Worm (Caenorhabditis elegans): Measurements from ENCODE around the gene atz-1.

Gene atz-1

ce11 chrIV:12376021-12376420 is at the start of gene atz-1:
atz-1 (minus strand) TSS chrIV:12376121.
- no peak for TF ChIP-seq hmg-11 (tag; optimal IDR thresholded peaks at IDR 0.05)
- no peak for TF ChIP-seq mdl-1 (tag; optimal IDR thresholded peaks at IDR 0.05)
- no peak for TF ChIP-seq eor-1 (tag; optimal IDR thresholded peaks at IDR 0.05)
- no peak for TF ChIP-seq unc-62 (GFP tag; optimal IDR thresholded peaks at IDR 0.05)
- TF ChIP-seq elt-2 (tag; optimal IDR thresholded peaks at IDR 0.05): no peak
- no peak for TF ChIP-seq ZK546.5 (tag; optimal IDR thresholded peaks at IDR 0.05)
- TF ChIP-seq daf-12 (tag; optimal IDR thresholded peaks at IDR 0.05): no peak
- no peak for TF ChIP-seq nhr-67 (tag; optimal IDR thresholded peaks at IDR 0.05)

DNA sequence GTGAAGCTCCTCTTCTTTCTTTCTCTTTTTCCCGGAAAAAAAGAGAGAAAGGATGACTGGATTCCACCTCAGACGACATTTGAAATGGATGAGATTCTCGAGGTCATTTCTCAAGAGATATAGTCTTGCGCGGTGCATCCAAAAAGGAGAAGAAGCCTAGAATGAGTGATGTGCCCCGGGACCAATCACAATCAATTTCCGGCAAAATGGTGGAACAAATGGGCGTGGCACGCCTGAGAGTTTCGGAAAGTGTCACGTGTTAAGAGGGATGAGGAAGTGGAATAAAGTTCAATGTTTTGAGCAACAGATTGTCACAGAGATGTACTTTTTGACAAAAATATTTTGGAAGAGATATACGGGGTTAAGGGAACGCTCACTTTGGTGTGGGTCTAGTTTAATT is 49.7 kb upstream of the atz-1 start:
- TF ChIP-seq unc-62 (GFP tag; optimal IDR thresholded peaks at IDR 0.05) (peak; percentile 67), ceh-16 (tag; optimal IDR thresholded peaks at IDR 0.05) (no peak), lin-39 (tag; optimal IDR thresholded peaks at IDR 0.05) (peak; percentile 87), nfya-1 (tag; optimal IDR thresholded peaks at IDR 0.05; ENCODE audit: insufficient read depth) (peak; percentile 55)

DNA sequence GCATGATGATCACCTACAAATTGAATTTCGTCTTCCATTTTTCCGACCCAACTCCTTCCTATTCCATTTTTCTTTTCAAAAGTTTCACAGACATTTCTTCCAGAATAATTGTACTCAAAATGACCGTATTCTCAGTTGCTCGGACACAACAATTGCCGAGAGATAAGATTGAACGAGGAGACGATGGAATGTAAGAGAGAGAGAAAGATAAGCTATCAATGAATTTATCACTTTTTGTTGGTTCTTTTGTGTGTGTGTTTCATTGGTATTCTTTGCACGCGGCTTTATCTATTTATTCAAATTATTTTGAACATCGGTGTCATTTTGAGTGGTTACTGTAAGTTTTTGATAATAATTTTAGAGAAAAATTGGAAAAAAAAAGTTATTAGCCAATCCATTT is 44.5 kb upstream of the atz-1 start, which contains the start of gene ugt-65:
Gene ugt-65 (plus strand): TSS at position 229 of the 400 bp plus-strand sequence.
- TF ChIP-seq nhr-77 (tag; optimal IDR thresholded peaks at IDR 0.05) (no peak), pha-4 (tag; optimal IDR thresholded peaks at IDR 0.05) (peak; percentile 24), pqm-1 (tag; optimal IDR thresholded peaks at IDR 0.05) (peak; percentile 85), elt-2 (tag; optimal IDR thresholded peaks at IDR 0.05) (peak; percentile 93), ZK546.5 (tag; optimal IDR thresholded peaks at IDR 0.05) (no peak)

DNA sequence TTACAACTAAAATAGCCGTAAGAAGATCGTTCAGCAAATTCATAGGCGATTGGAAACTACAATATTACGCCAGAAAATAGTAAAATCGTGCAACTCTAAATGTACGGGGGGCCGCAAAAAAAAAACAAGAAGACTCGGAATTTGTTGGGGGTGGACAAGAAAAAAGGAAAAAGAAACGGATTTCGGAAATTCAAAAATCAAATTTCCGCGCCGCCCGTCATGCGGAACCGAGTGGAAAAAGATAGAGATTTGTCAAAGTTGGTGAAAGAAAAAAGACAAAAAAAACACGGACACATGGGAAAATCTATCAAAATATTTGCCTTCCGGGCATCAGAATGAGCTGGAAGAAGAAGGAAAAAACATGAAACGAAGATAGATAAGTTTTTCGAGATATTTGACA is 43.4 kb upstream of the atz-1 start:
- TF ChIP-seq nfya-1 (tag; optimal IDR thresholded peaks at IDR 0.05; ENCODE audit: insufficient read depth) (peak; percentile 12), aly-2 (tag; optimal IDR thresholded peaks at IDR 0.05) (no peak), nhr-76 (tag; optimal IDR thresholded peaks at IDR 0.05) (no peak), fkh-10 (GFP tag; optimal IDR thresholded peaks at IDR 0.05) (peak; percentile 5), pqm-1 (tag; optimal IDR thresholded peaks at IDR 0.05) (no peak)

DNA sequence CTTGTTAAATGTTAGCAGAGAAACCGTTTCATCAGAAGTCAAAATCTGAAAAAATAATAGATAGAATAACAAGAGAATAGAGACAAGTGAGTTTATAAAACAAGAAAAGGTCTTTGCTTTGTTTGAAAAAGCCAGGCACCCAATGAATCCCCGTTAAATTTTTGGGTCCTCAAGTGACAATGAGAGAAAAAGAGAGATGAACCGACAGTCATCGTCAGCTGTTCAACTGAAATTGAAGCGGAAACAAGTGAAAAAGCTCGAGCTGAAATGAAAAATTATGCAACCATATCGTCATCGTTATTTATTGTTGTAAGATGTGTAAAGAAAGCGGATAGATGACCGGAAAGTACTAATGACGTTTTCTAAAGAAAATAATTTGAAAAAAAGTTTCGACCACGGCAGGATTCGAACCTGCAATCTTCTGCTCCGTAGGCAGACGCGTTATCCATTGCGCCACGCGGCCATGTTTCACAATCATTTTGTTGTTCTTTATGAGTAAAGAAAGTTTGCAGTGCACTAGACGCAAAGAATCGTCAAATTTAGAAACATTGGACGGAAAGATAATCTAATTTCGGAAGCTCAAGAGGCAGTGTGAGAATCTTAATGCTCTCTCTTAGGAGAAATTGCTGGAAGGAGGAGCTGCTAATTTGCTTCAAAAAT is 41.7 kb upstream of the atz-1 start, which contains the start of gene F08G5.3:
Gene F08G5.3 (minus strand): TSS at position 51 of the 660 bp plus-strand sequence.
- TF ChIP-seq nhr-28 (tag; optimal IDR thresholded peaks at IDR 0.05): no peak
- peak; percentile 20 for TF ChIP-seq lsy-12 (tag; optimal IDR thresholded peaks at IDR 0.05)
- no peak for TF ChIP-seq fkh-2 (tag; optimal IDR thresholded peaks at IDR 0.05)
- peak; percentile 9 for TF ChIP-seq pqm-1 (tag; optimal IDR thresholded peaks at IDR 0.05)
- no peak for TF ChIP-seq ztf-11 (tag; optimal IDR thresholded peaks at IDR 0.05)
- TF ChIP-seq ceh-9 (tag; optimal IDR thresholded peaks at IDR 0.05): peak; percentile 42
- TF ChIP-seq nfya-1 (tag; optimal IDR thresholded peaks at IDR 0.05; ENCODE audit: insufficient read depth): peak; percentile 37
- peak; percentile 32 for TF ChIP-seq tbx-2 (tag; optimal IDR thresholded peaks at IDR 0.05)
- no peak for TF ChIP-seq nhr-76 (tag; optimal IDR thresholded peaks at IDR 0.05)
- peak; percentile 34 for TF ChIP-seq pha-4 (tag; optimal IDR thresholded peaks at IDR 0.05)
- TF ChIP-seq nhr-11 (tag; optimal IDR thresholded peaks at IDR 0.05): peak; percentile 40
- peak; percentile 49 for TF ChIP-seq elt-2 (tag; optimal IDR thresholded peaks at IDR 0.05)
- TF ChIP-seq aly-2 (tag; optimal IDR thresholded peaks at IDR 0.05): no peak
- TF ChIP-seq nhr-43 (tag; optimal IDR thresholded peaks at IDR 0.05; ENCODE audit: poor library complexity, severe bottlenecking): peak; percentile 73
- no peak for TF ChIP-seq elt-1 (tag; optimal IDR thresholded peaks at IDR 0.05)

DNA sequence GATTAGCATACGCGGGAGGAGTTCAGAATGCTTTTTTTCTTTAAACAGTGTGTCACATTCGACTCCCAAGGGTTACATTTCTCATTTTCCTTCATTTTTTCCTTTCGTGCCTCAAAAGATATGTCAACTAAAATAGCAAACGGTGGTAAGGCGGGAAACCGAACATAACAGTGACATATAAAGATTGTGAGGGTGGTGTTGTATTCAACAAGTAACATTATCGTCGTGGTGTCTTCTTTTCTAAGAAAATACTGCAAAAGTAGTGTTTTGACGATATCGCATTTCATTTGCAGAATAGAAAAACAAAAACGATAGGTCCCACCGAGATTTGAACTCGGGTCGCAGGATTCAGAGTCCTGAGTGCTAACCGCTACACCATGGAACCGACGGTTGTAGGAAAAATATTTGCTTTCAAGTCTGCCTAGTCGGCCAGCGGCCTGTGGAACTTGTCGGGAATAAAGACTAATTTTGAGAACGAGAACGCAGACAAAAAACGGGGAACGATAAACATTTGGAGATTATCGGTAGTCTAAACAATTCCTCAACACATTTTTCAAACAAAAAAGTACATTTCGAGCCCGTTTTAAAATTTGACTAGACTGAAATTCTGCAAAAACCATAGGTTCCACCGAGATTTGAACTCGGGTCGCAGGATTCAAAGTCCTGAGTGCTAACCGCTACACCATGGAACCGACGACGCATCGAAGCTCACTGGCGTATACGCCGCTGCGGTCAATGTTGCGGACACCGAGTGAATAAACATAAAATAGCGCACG is 40.9 kb upstream of the atz-1 start:
- TF ChIP-seq elt-2 (tag; optimal IDR thresholded peaks at IDR 0.05): peak; percentile 26
- TF ChIP-seq fkh-10 (GFP tag; optimal IDR thresholded peaks at IDR 0.05): no peak
- TF ChIP-seq hmg-11 (tag; optimal IDR thresholded peaks at IDR 0.05): peak; percentile 35
- TF ChIP-seq elt-1 (tag; optimal IDR thresholded peaks at IDR 0.05): no peak
- TF ChIP-seq nhr-77 (tag; optimal IDR thresholded peaks at IDR 0.05): no peak

DNA sequence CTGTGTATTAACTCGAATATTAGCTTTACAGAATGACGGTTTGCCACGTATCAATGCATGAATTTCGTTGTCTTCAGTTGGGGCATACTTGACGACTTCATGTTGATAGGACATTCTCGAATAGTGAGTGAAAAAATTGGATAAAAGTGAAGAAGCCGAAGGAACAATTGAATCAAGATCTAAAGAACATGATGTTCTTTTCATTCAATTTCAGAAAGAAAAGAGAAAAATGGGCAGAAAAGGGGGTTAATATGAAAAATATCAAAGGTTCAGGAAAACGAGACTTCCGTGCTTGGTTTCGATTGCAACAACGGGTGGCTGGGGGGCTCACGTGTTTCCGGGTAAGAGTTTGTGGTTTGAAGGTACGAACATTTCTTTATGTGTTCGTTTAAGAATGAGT is 38.7 kb upstream of the atz-1 start:
- TF ChIP-seq fkh-10 (GFP tag; optimal IDR thresholded peaks at IDR 0.05) (peak; percentile 71), nhr-11 (tag; optimal IDR thresholded peaks at IDR 0.05) (no peak), ceh-9 (tag; optimal IDR thresholded peaks at IDR 0.05) (no peak)

All from whole organism, L3 larva.